Worm (Caenorhabditis elegans) whole organism, L4 larva: ENCODE data around the gene Y38H6C.16.
A peak's percentile ranks its signal among the peaks of the same experiment; 100 is the strongest.

Experiments
- D1046.2 ChIP-seq: fragments of 200-800 bp; sonication (Bioruptor generic); IDR thresholded peaks from 2 replicates; pipeline ENCODE4 v1.3.6; 2022; ENCODE audit warnings: missing genetic modification characterization, missing compliant biosample characterization
- F26F4.8 ChIP-seq: fragments of 200-800 bp; sonication (Bioruptor generic); conservative IDR thresholded peaks from 2 replicates; pipeline ENCODE4 v1.3.6; 2022; ENCODE audit warnings: missing genetic modification characterization, missing compliant biosample characterization
- F49E8.2 ChIP-seq: sonication (generic microtip); optimal IDR thresholded peaks from 2 replicates; lab custom pipeline; 2016; ENCODE audit warnings: missing compliant biosample characterization, mild to moderate bottlenecking, missing genetic modification characterization, borderline replicate concordance
- R02D3.7 ChIP-seq: fragments of 150-350 bp; sonication (generic microtip); optimal IDR thresholded peaks from 3 replicates; lab custom pipeline; 2014; ENCODE audit warnings: missing biosample characterization, missing genetic modification characterization
- T26A8.4 ChIP-seq: fragments of 200-800 bp; sonication (Bioruptor generic); IDR thresholded peaks from 2 replicates; pipeline ENCODE4 v1.3.6; 2022; ENCODE audit warnings: missing genetic modification characterization, missing compliant biosample characterization
- Y48G9A.11 ChIP-seq: fragments of 200-800 bp; sonication (Bioruptor generic); IDR thresholded peaks from 2 replicates; pipeline ENCODE4 v1.3.6; 2022; ENCODE audit warnings: missing genetic modification reagents, missing genetic modification characterization, missing compliant biosample characterization
- aly-2 ChIP-seq: sonication (generic microtip); optimal IDR thresholded peaks from 2 replicates; lab custom pipeline; 2018; ENCODE audit warnings: missing biosample characterization, missing genetic modification characterization
- arid-1 ChIP-seq: fragments of 200-800 bp; sonication (Bioruptor generic); conservative IDR thresholded peaks from 2 replicates; pipeline ENCODE4 v1.3.6; 2022; ENCODE audit warnings: missing genetic modification reagents, missing genetic modification characterization, missing compliant biosample characterization
- ceh-28 ChIP-seq: fragments of 150-350 bp; optimal IDR thresholded peaks from 2 replicates; lab custom pipeline; 2014; ENCODE audit warnings: missing biosample characterization, missing genetic modification reagents, missing genetic modification characterization
- ctbp-1 ChIP-seq: fragments of 200-800 bp; sonication (Bioruptor generic); IDR thresholded peaks from 2 replicates; pipeline ENCODE4 v1.3.6; 2022; ENCODE audit warnings: missing genetic modification reagents, missing genetic modification characterization, missing compliant biosample characterization
- daf-16 ChIP-seq, 3 experiments: sonication (generic microtip); optimal IDR thresholded peaks; 2 replicates each; lab custom pipeline; 2016 to 2017; ENCODE audit warnings: missing genetic modification characterization in 3 of 3, missing genetic modification reagents in 3 of 3, mild to moderate bottlenecking in 2 of 3, missing compliant biosample characterization in 2 of 3, missing biosample characterization in 1 of 3, moderate library complexity in 1 of 3
- daf-8 ChIP-seq: fragments of 200-800 bp; sonication (Bioruptor generic); IDR thresholded peaks from 2 replicates; pipeline ENCODE4 v1.3.6; 2022; ENCODE audit warnings: missing genetic modification characterization, missing compliant biosample characterization
- dmd-6 ChIP-seq: fragments of 200-800 bp; sonication (Bioruptor generic); IDR thresholded peaks from 2 replicates; pipeline ENCODE4 v1.3.6; 2022; ENCODE audit warnings: missing genetic modification reagents, missing genetic modification characterization, missing compliant biosample characterization
- dpl-1 ChIP-seq: fragments of 150-350 bp; optimal IDR thresholded peaks from 2 replicates; lab custom pipeline; 2014; ENCODE audit warnings: missing biosample characterization, missing genetic modification reagents, missing genetic modification characterization
- duxl-1 ChIP-seq: sonication (generic microtip); optimal IDR thresholded peaks from 2 replicates; lab custom pipeline; 2016; ENCODE audit warnings: mild to moderate bottlenecking, missing genetic modification characterization, moderate library complexity, missing compliant biosample characterization; ENCODE audit not compliant: poor library complexity
- fkh-10 ChIP-seq: fragments of 150-350 bp; optimal IDR thresholded peaks from 2 replicates; lab custom pipeline; 2014; ENCODE audit warnings: missing biosample characterization, missing genetic modification reagents, missing genetic modification characterization
- fos-1 ChIP-seq: fragments of 150-350 bp; optimal IDR thresholded peaks from 2 replicates; lab custom pipeline; 2014; ENCODE audit warnings: missing biosample characterization, missing genetic modification characterization
- hlh-11 ChIP-seq: fragments of 200-800 bp; sonication (Bioruptor generic); optimal IDR thresholded peaks from 2 replicates; lab custom pipeline; 2018; ENCODE audit warnings: mild to moderate bottlenecking, missing genetic modification characterization, missing compliant biosample characterization
- jun-1 ChIP-seq: fragments of 150-350 bp; optimal IDR thresholded peaks from 2 replicates; lab custom pipeline; 2014; ENCODE audit warnings: missing biosample characterization, missing genetic modification reagents, missing genetic modification characterization
- lim-7 ChIP-seq: fragments of 200-800 bp; sonication (Bioruptor generic); IDR thresholded peaks from 2 replicates; pipeline ENCODE4 v1.3.6; 2022; ENCODE audit warnings: missing genetic modification characterization, missing compliant biosample characterization
- lin-1 ChIP-seq: fragments of 200-800 bp; sonication (Bioruptor generic); IDR thresholded peaks from 2 replicates; pipeline ENCODE4 v1.3.6; 2022; ENCODE audit warnings: missing genetic modification reagents, missing genetic modification characterization, missing compliant biosample characterization
- lin-13 ChIP-seq: fragments of 150-350 bp; optimal IDR thresholded peaks from 2 replicates; lab custom pipeline; 2014; ENCODE audit warnings: missing biosample characterization, missing genetic modification reagents, missing genetic modification characterization
- mdt-29 ChIP-seq: fragments of 200-800 bp; sonication (Bioruptor generic); IDR thresholded peaks from 2 replicates; pipeline ENCODE4 v1.3.6; 2022; ENCODE audit warnings: missing genetic modification reagents, missing genetic modification characterization, missing compliant biosample characterization
- mes-2 ChIP-seq: sonication (generic microtip); optimal IDR thresholded peaks from 2 replicates; lab custom pipeline; 2016; ENCODE audit warnings: missing genotype, mild to moderate bottlenecking, missing genetic modification characterization, missing compliant biosample characterization; ENCODE audit not compliant: poor library complexity, severe bottlenecking
- mxl-3 ChIP-seq: fragments of 200-800 bp; sonication (Bioruptor generic); optimal IDR thresholded peaks from 2 replicates; lab custom pipeline; 2018; ENCODE audit warnings: mild to moderate bottlenecking, missing genetic modification characterization, missing compliant biosample characterization
- nhr-237 ChIP-seq: sonication (generic microtip); optimal IDR thresholded peaks from 2 replicates; lab custom pipeline; 2017; ENCODE audit warnings: missing biosample characterization, missing genetic modification characterization
- nhr-42 ChIP-seq: fragments of 200-800 bp; sonication (Bioruptor generic); IDR thresholded peaks from 2 replicates; pipeline ENCODE4 v1.3.6; 2022; ENCODE audit warnings: missing genetic modification characterization, missing compliant biosample characterization
- nhr-48 ChIP-seq: sonication (generic microtip); optimal IDR thresholded peaks from 2 replicates; lab custom pipeline; 2016; ENCODE audit warnings: mild to moderate bottlenecking, missing genetic modification characterization, missing compliant biosample characterization
- nhr-76 ChIP-seq: fragments of 150-350 bp; optimal IDR thresholded peaks from 2 replicates; lab custom pipeline; 2014; ENCODE audit warnings: missing biosample characterization, missing genetic modification characterization
- pqm-1 ChIP-seq: sonication (generic microtip); optimal IDR thresholded peaks from 2 replicates; lab custom pipeline; 2017; ENCODE audit warnings: missing biosample characterization, missing genetic modification characterization
- rbr-2 ChIP-seq: sonication (generic microtip); optimal IDR thresholded peaks from 2 replicates; lab custom pipeline; 2016; ENCODE audit warnings: missing genotype, missing genetic modification characterization, missing compliant biosample characterization
- set-16 ChIP-seq: fragments of 200-800 bp; sonication (Bioruptor generic); IDR thresholded peaks from 2 replicates; pipeline ENCODE4 v1.3.6; 2022; ENCODE audit warnings: missing genetic modification reagents, missing genetic modification characterization, missing compliant biosample characterization
- snpc-4 ChIP-seq: fragments of 150-350 bp; optimal IDR thresholded peaks from 2 replicates; lab custom pipeline; 2014; ENCODE audit warnings: missing biosample characterization, missing genetic modification characterization
- spr-1 ChIP-seq: sonication (generic microtip); optimal IDR thresholded peaks from 2 replicates; lab custom pipeline; 2016; ENCODE audit warnings: mild to moderate bottlenecking, missing genetic modification characterization, missing compliant biosample characterization
- spr-3 ChIP-seq: fragments of 200-800 bp; sonication (Bioruptor generic); optimal IDR thresholded peaks from 2 replicates; lab custom pipeline; 2018; ENCODE audit warnings: mild to moderate bottlenecking, missing genetic modification characterization, missing compliant biosample characterization
- tag-97 ChIP-seq: fragments of 200-800 bp; sonication (Bioruptor generic); IDR thresholded peaks from 2 replicates; pipeline ENCODE4 v1.3.6; 2022; ENCODE audit warnings: missing genetic modification characterization, missing compliant biosample characterization
- tra-1 ChIP-seq: fragments of 200-800 bp; sonication (Bioruptor generic); IDR thresholded peaks from 2 replicates; pipeline ENCODE4 v1.3.6; 2022; ENCODE audit warnings: missing genetic modification reagents, missing genetic modification characterization, missing compliant biosample characterization
- unc-130 ChIP-seq: sonication (generic microtip); optimal IDR thresholded peaks from 2 replicates; lab custom pipeline; 2016; ENCODE audit warnings: missing genetic modification reagents, missing genetic modification characterization, missing compliant biosample characterization
- unc-39 ChIP-seq: sonication (generic microtip); optimal IDR thresholded peaks from 2 replicates; lab custom pipeline; 2017; ENCODE audit warnings: missing biosample characterization, missing genetic modification characterization
- vab-7 ChIP-seq: fragments of 200-800 bp; sonication (Bioruptor generic); IDR thresholded peaks from 2 replicates; pipeline ENCODE4 v1.3.6; 2022; ENCODE audit warnings: missing genetic modification reagents, missing genetic modification characterization, missing compliant biosample characterization
- zfp-2 ChIP-seq: sonication (generic microtip); optimal IDR thresholded peaks from 2 replicates; lab custom pipeline; 2016; ENCODE audit warnings: mild to moderate bottlenecking, missing genetic modification characterization, missing compliant biosample characterization
- zfp-3 ChIP-seq: fragments of 200-800 bp; sonication (Bioruptor generic); conservative IDR thresholded peaks from 2 replicates; pipeline ENCODE4 v1.3.6; 2022; ENCODE audit warnings: missing genetic modification reagents, missing genetic modification characterization, missing compliant biosample characterization
- zip-11 ChIP-seq: fragments of 200-800 bp; sonication (Bioruptor generic); IDR thresholded peaks from 2 replicates; pipeline ENCODE4 v1.3.6; 2022; ENCODE audit warnings: missing genetic modification characterization, missing compliant biosample characterization
- zip-2 ChIP-seq: fragments of 150-350 bp; optimal IDR thresholded peaks from 2 replicates; lab custom pipeline; 2014; ENCODE audit warnings: missing biosample characterization, missing genetic modification characterization
- ztf-11 ChIP-seq: fragments of 150-350 bp; optimal IDR thresholded peaks from 2 replicates; lab custom pipeline; 2014; ENCODE audit warnings: missing biosample characterization, missing genetic modification characterization
- ztf-7 ChIP-seq: fragments of 150-350 bp; optimal IDR thresholded peaks from 2 replicates; lab custom pipeline; 2014; ENCODE audit warnings: missing biosample characterization, missing genetic modification characterization

Gene Y38H6C.16

DNA sequence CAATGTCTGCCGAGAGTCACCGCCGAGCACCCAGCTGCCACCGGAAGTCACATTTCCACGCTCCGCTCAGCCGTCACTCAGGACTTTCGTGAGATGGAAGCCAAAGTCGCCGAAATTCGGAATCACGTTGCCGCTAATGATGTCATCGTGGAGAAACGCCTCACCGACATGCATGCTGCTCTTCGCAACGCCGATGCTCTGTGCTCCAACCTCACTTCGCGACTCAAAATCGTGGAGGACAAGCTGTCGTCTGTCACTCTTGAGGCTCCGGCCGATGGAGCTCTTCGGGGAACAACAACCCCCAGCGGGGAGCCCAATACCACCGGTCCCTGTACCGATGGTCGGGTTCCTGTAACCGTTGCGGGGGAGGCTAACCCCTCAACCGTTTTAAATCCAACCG, 32.6 kb downstream of the Y38H6C.16 start:
- no peak for TF ChIP-seq mes-2 (tag; lab: Kevin White, UChicago)
- peak; percentile 81 for TF ChIP-seq set-16 (GFP tag; lab: Robert Waterston, UW)
- TF ChIP-seq mdt-29: no peak
- TF ChIP-seq lin-13: no peak
- TF ChIP-seq hlh-11 (tag; lab: Kevin White, UChicago): no peak

DNA sequence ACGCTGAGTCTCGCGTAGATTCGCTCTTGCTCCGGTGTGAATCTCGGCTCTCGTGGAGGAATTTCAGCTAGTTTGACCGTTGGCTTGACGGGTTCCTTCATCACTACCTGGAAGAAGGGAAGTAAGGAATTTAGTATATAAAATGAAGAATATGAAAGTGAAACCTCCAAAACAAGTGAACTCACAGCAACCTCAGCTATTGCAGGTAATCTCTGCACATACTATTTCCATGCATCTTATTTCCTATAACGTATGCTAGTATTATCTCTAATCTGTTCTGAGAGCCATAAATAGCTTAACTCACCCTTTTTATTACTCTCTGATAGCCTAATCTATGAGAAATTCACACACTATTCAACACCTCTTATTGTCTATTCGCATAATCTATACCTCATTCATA, 34.1 kb downstream of the Y38H6C.16 start, which contains the start of gene Y38H6C.4:
Gene Y38H6C.4 (minus strand): TSS at position 101 of the 400 bp plus-strand sequence.
- TF ChIP-seq unc-130 (no peak), lin-13 (no peak), ctbp-1 (GFP tag; lab: Robert Waterston, UW) (no peak), spr-1 (tag; lab: Kevin White, UChicago) (no peak), zip-11 (GFP tag; lab: Robert Waterston, UW) (no peak)

DNA sequence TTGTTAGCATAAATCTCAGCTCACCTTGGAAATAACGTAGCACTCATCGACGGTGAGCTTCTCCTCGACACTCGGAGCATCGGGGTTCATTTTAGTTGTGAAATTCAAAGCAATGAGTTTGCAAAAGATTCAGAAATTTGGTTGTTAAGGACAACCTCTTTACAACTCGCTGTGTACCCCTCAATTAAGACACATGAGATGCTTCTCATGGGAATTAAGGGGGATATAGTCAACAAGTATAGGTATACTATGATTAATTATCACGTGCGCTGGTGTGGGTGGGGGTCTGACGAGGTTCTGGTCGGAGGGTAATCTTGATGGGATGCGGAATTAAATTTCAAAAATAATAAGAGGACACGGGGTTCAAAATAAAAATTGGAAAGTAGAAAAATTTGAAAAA, 38.7 kb downstream of the Y38H6C.16 start, which contains the start of gene dct-14:
Gene dct-14 (minus strand): TSS at position 101 of the 400 bp plus-strand sequence.
- no peak for TF ChIP-seq nhr-48
- no peak for TF ChIP-seq mxl-3 (GFP tag; lab: Kevin White, UChicago)
- no peak for TF ChIP-seq daf-8
- TF ChIP-seq vab-7 (GFP tag; lab: Robert Waterston, UW): no peak
- no peak for TF ChIP-seq F49E8.2 (tag; lab: Kevin White, UChicago)
- no peak for TF ChIP-seq fos-1 (tag; lab: Kevin White, UChicago)
- no peak for TF ChIP-seq mdt-29
- no peak for TF ChIP-seq fkh-10 (GFP tag; lab: Kevin White, UChicago)
- TF ChIP-seq rbr-2 (tag; lab: Kevin White, UChicago): no peak
- TF ChIP-seq zfp-3: no peak
- TF ChIP-seq snpc-4 (tag; lab: Kevin White, UChicago): no peak
- no peak for TF ChIP-seq lin-1 (GFP tag; lab: Robert Waterston, UW)
- no peak for TF ChIP-seq zip-2 (tag; lab: Kevin White, UChicago)
- TF ChIP-seq tag-97 (GFP tag; lab: Robert Waterston, UW): no peak
- no peak for TF ChIP-seq ceh-28 (tag; lab: Kevin White, UChicago)

DNA sequence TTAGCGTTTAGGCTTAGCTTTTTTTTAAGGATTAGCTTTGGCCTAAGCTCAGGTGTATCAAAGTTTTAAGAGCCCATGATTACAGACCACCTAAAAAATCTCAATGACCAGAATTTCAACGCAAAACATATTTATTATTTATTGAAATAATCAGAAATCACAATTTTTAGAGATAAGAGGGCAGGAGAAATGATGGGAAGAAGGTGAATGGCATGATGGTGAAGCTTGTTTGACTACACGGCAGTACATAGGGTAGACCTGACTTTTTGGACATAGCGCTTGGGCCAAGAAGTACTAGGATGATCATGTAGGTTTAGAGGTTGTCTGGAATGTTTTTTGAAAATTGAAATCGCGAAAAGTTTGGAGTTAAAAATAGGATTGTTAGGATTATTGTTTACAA, 39.5 kb downstream of the Y38H6C.16 start:
- TF ChIP-seq nhr-42 (GFP tag; lab: Robert Waterston, UW) (no peak), nhr-237 (tag; lab: Kevin White, UChicago) (no peak), pqm-1 (tag; lab: Kevin White, UChicago) (peak; percentile 37), R02D3.7 (tag; lab: Kevin White, UChicago) (no peak), zip-11 (GFP tag; lab: Robert Waterston, UW) (no peak), arid-1 (GFP tag; lab: Robert Waterston, UW) (no peak), mes-2 (tag; lab: Kevin White, UChicago) (no peak), zfp-2 (tag; lab: Kevin White, UChicago) (no peak), nhr-48 (peak; percentile 54), F26F4.8 (GFP tag; lab: Robert Waterston, UW) (no peak), tra-1 (GFP tag; lab: Robert Waterston, UW) (no peak), dpl-1 (GFP tag; lab: Kevin White, UChicago) (no peak), jun-1 (tag; lab: Kevin White, UChicago) (no peak), ztf-11 (no peak), spr-3 (GFP tag; lab: Kevin White, UChicago) (no peak), daf-16 (GFP tag; optimal IDR thresholded peaks at IDR 0.05; lab: Kevin White, UChicago) (no peak), daf-16 (tag; optimal IDR thresholded peaks at IDR 0.05; lab: Kevin White, UChicago) (peak; percentile 65), F49E8.2 (tag; lab: Kevin White, UChicago) (no peak), aly-2 (tag; lab: Kevin White, UChicago) (no peak), unc-39 (no peak), set-16 (GFP tag; lab: Robert Waterston, UW) (no peak), D1046.2 (no peak), nhr-76 (tag; lab: Kevin White, UChicago) (no peak), dmd-6 (GFP tag; lab: Robert Waterston, UW) (peak; percentile 76), duxl-1 (tag; lab: Kevin White, UChicago) (no peak), T26A8.4 (no peak), ztf-7 (tag; lab: Kevin White, UChicago) (no peak), zip-2 (tag; lab: Kevin White, UChicago) (no peak), hlh-11 (tag; lab: Kevin White, UChicago) (peak; percentile 7), lim-7 (GFP tag; lab: Robert Waterston, UW) (no peak), Y48G9A.11 (GFP tag; lab: Robert Waterston, UW) (no peak)
